Worm (Caenorhabditis elegans): ENCODE measurements around the gene ZK1098.11.

Gene ZK1098.11

DNA sequence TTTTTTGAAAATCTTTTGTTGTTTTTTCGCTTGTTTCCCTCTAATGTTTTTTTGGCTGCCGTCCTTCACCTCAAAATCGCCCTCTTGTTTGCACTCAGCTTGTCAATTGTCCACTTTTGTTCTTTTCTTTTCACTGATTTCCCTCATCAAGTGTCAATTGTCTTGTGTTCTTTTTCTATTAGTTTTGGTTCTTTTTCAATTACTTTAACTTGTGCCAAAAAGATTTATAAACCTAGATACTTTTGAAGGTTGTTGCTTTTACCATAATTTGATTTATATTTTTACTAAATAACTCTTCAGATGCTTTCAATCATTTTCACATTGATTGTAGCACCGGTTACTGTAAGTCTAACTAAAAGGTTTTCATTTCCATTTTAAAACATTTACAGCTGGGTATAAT, 12.1 kb downstream of the ZK1098.11 start, which contains the start of gene C48B4.13:
TSS of gene C48B4.13 (plus strand) at position 301 of the 400 bp plus-strand sequence.
- TF ChIP-seq mab-5 (tag; optimal IDR thresholded peaks at IDR 0.05) (no peak), snpc-4 (tag; optimal IDR thresholded peaks at IDR 0.05) (no peak), nhr-12 (tag; optimal IDR thresholded peaks at IDR 0.05) (no peak), cnd-1 (tag; optimal IDR thresholded peaks at IDR 0.05) (no peak), mep-1 (tag; optimal IDR thresholded peaks at IDR 0.05) (no peak), zip-8 (tag; optimal IDR thresholded peaks at IDR 0.05) (no peak), drap-1 (GFP tag; optimal IDR thresholded peaks at IDR 0.05) (no peak), elt-3 (tag; optimal IDR thresholded peaks at IDR 0.05) (no peak), lin-32 (GFP tag; optimal IDR thresholded peaks at IDR 0.05) (no peak), pha-4 (tag; optimal IDR thresholded peaks at IDR 0.05) (no peak), ces-1 (GFP tag; optimal IDR thresholded peaks at IDR 0.05) (no peak), hlh-1 (tag; optimal IDR thresholded peaks at IDR 0.05) (no peak), ceh-39 (tag; optimal IDR thresholded peaks at IDR 0.05) (no peak), sptf-1 (tag; optimal IDR thresholded peaks at IDR 0.05) (no peak), nhr-2 (tag; optimal IDR thresholded peaks at IDR 0.05) (no peak), ztf-11 (tag; optimal IDR thresholded peaks at IDR 0.05) (no peak), flh-1 (GFP tag; optimal IDR thresholded peaks at IDR 0.05) (no peak), unc-62 (GFP tag; optimal IDR thresholded peaks at IDR 0.05) (no peak), unc-39 (tag; optimal IDR thresholded peaks at IDR 0.05) (no peak)

- TF ChIP-seq cnd-1 (tag; optimal IDR thresholded peaks at IDR 0.05) (no peak), zip-8 (tag; optimal IDR thresholded peaks at IDR 0.05) (no peak), ces-1 (GFP tag; optimal IDR thresholded peaks at IDR 0.05) (no peak), ztf-11 (tag; optimal IDR thresholded peaks at IDR 0.05) (no peak), flh-1 (GFP tag; optimal IDR thresholded peaks at IDR 0.05) (no peak), tbx-8 (GFP tag; optimal IDR thresholded peaks at IDR 0.05) (no peak), mls-2 (tag; optimal IDR thresholded peaks at IDR 0.05) (no peak), bed-3 (GFP tag; optimal IDR thresholded peaks at IDR 0.05) (no peak), elt-3 (tag; optimal IDR thresholded peaks at IDR 0.05) (no peak), snpc-4 (tag; optimal IDR thresholded peaks at IDR 0.05) (no peak), sptf-1 (tag; optimal IDR thresholded peaks at IDR 0.05) (no peak), nhr-76 (tag; optimal IDR thresholded peaks at IDR 0.05) (no peak), blmp-1 (tag; optimal IDR thresholded peaks at IDR 0.05) (no peak), nhr-237 (tag; optimal IDR thresholded peaks at IDR 0.05) (no peak)
Observed at ce11 chrIII:9570869-9571268, 14.5 kb downstream of the ZK1098.11 start.

ce11 chrIII:9580039-9580891, 23.9 kb downstream of the ZK1098.11 start, which contains the start of gene ced-7:
ced-7 (minus strand) TSS chrIII:9580089.
- TF ChIP-seq mep-1 (tag; optimal IDR thresholded peaks at IDR 0.05) (peak; percentile 35), drap-1 (GFP tag; optimal IDR thresholded peaks at IDR 0.05) (no peak), elt-1 (tag; optimal IDR thresholded peaks at IDR 0.05; ENCODE audit: borderline replicate concordance, insufficient read depth) (no peak), ces-1 (GFP tag; optimal IDR thresholded peaks at IDR 0.05) (peak; percentile 11), zip-8 (tag; optimal IDR thresholded peaks at IDR 0.05) (no peak), unc-62 (GFP tag; optimal IDR thresholded peaks at IDR 0.05) (no peak)

ce11 chrIII:9582240-9582639, 25.8 kb downstream of the ZK1098.11 start, which contains the start of gene C48B4.3:
C48B4.3 (minus strand) TSS chrIII:9582388.
- no peak for TF ChIP-seq tbx-8 (GFP tag; optimal IDR thresholded peaks at IDR 0.05)
- no peak for TF ChIP-seq ceh-39 (tag; optimal IDR thresholded peaks at IDR 0.05)
- TF ChIP-seq nhr-237 (tag; optimal IDR thresholded peaks at IDR 0.05), result no peak
- no peak for TF ChIP-seq nhr-2 (tag; optimal IDR thresholded peaks at IDR 0.05)
- no peak for TF ChIP-seq ceh-43 (GFP tag; optimal IDR thresholded peaks at IDR 0.05)
- no peak for TF ChIP-seq drap-1 (GFP tag; optimal IDR thresholded peaks at IDR 0.05)
- no peak for TF ChIP-seq sem-2 (GFP tag; optimal IDR thresholded peaks at IDR 0.05)

- no peak for TF ChIP-seq cnd-1 (tag; optimal IDR thresholded peaks at IDR 0.05)
- TF ChIP-seq ces-1 (GFP tag; optimal IDR thresholded peaks at IDR 0.05), result peak; percentile 89
Observed at ce11 chrIII:9583224-9583623, 26.8 kb downstream of the ZK1098.11 start.

DNA sequence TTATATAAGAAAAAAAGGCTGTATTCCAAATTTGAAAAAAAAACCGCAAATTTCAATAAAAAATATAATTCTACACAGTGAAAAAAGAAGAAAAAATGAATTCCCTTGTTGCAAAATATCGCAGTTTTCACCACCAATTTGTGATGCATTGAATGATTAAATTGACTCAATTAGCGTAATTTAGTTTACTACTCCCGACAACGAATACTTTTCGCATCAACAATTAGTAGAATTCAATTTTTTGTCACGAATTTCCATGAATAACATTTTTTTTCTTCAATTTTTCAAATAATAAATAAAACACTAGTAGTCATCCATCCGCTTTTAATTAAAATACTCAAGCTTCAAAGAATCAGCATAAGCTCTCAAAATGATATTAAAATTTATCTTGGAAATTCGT, 28.9 kb downstream of the ZK1098.11 start:
- TF ChIP-seq hlh-1 (tag; optimal IDR thresholded peaks at IDR 0.05) (no peak), ces-1 (GFP tag; optimal IDR thresholded peaks at IDR 0.05) (peak; percentile 98), elt-1 (tag; optimal IDR thresholded peaks at IDR 0.05; ENCODE audit: borderline replicate concordance, insufficient read depth) (no peak), nhr-12 (tag; optimal IDR thresholded peaks at IDR 0.05) (no peak), nhr-28 (tag; optimal IDR thresholded peaks at IDR 0.05) (no peak), unc-120 (tag; optimal IDR thresholded peaks at IDR 0.05; ENCODE audit: poor library complexity, severe bottlenecking) (no peak)
